Worm (Caenorhabditis elegans): ENCODE measurements around the gene unc-116.

unc-116 gene

ce11 chrIII:8395685-8396084 lies 40.7 kb upstream of the unc-116 start, which contains the start of gene ZK353.3:
TSS of gene ZK353.3 (plus strand) at chrIII:8395985.
- TF ChIP-seq aly-2 (tag; optimal IDR thresholded peaks at IDR 0.05) (no peak), unc-62 (GFP tag; optimal IDR thresholded peaks at IDR 0.05) (no peak)

- TF ChIP-seq fkh-8 (tag; optimal IDR thresholded peaks at IDR 0.05) (peak; percentile 26), nhr-71 (tag; optimal IDR thresholded peaks at IDR 0.05) (peak; percentile 34), lsy-2 (tag; optimal IDR thresholded peaks at IDR 0.05) (peak in 1 of 2 experiments; percentile 9), efl-1 (optimal IDR thresholded peaks at IDR 0.05) (no peak), efl-1 (GFP tag; optimal IDR thresholded peaks at IDR 0.05 in 1 of 2) (peak in 1 of 2 experiments; percentile 76), fkh-10 (GFP tag; optimal IDR thresholded peaks at IDR 0.05) (no peak), C34B4.2 (tag; optimal IDR thresholded peaks at IDR 0.05) (no peak), hlh-4 (tag; optimal IDR thresholded peaks at IDR 0.05) (no peak), unc-86 (tag; optimal IDR thresholded peaks at IDR 0.05) (peak; percentile 52), grh-1 (GFP tag; IDR thresholded peaks at IDR 0.05) (no peak), egl-13 (tag; optimal IDR thresholded peaks at IDR 0.05) (peak; percentile 15), tbx-2 (tag; optimal IDR thresholded peaks at IDR 0.05) (no peak), lin-35 (GFP tag; optimal IDR thresholded peaks at IDR 0.05) (peak in 1 of 2 experiments; percentile 3), unc-30 (tag; optimal IDR thresholded peaks at IDR 0.05) (no peak), blmp-1 (tag; optimal IDR thresholded peaks at IDR 0.05) (no peak), zag-1 (tag; optimal IDR thresholded peaks at IDR 0.05) (no peak), unc-130 (tag; optimal IDR thresholded peaks at IDR 0.05) (no peak), xbp-1 (tag; optimal IDR thresholded peaks at IDR 0.05) (no peak), lin-14 (GFP tag; optimal IDR thresholded peaks at IDR 0.05) (peak; percentile 68), dsc-1 (tag; optimal IDR thresholded peaks at IDR 0.05) (peak; percentile 18)
These were observed 39.7 kb upstream of the unc-116 start, which contains the start of gene ZK353.10 for ce11 chrIII:8394374-8395302. TSS of gene ZK353.10 (minus strand) at chrIII:8394424.

ce11 chrIII:8392307-8392706 lies 37.3 kb upstream of the unc-116 start:
- TF ChIP-seq nhr-19 (GFP tag; conservative IDR thresholded peaks at IDR 0.05): no peak
- no peak for TF ChIP-seq nhr-85 (tag)
- no peak for TF ChIP-seq nhr-84 (tag; optimal IDR thresholded peaks at IDR 0.05)
- TF ChIP-seq tlp-1 (tag; optimal IDR thresholded peaks at IDR 0.05): no peak
- no peak for TF ChIP-seq sox-4 (tag; optimal IDR thresholded peaks at IDR 0.05)
- no peak for TF ChIP-seq jun-1 (tag; optimal IDR thresholded peaks at IDR 0.05)
- TF ChIP-seq Y116A8C.19 (tag; optimal IDR thresholded peaks at IDR 0.05; ENCODE audit: borderline replicate concordance): no peak
- no peak for TF ChIP-seq unc-62 (GFP tag; optimal IDR thresholded peaks at IDR 0.05)
- no peak for TF ChIP-seq nhr-90 (tag; optimal IDR thresholded peaks at IDR 0.05; ENCODE audit: poor library complexity)
- TF ChIP-seq nhr-71 (tag; optimal IDR thresholded peaks at IDR 0.05): peak; percentile 63
- TF ChIP-seq lir-3 (tag; optimal IDR thresholded peaks at IDR 0.05; ENCODE audit: poor library complexity): no peak
- TF ChIP-seq nhr-77 (tag; optimal IDR thresholded peaks at IDR 0.05): no peak
- no peak for TF ChIP-seq aly-2 (tag; optimal IDR thresholded peaks at IDR 0.05)
- TF ChIP-seq ztf-4 (tag; optimal IDR thresholded peaks at IDR 0.05): no peak
- no peak for TF ChIP-seq efl-3 (GFP tag; optimal IDR thresholded peaks at IDR 0.05)
- no peak for TF ChIP-seq nhr-12 (tag; optimal IDR thresholded peaks at IDR 0.05)
- TF ChIP-seq sup-37 (GFP tag; optimal IDR thresholded peaks at IDR 0.05): no peak
- peak; percentile 26 for TF ChIP-seq lin-13 (GFP tag; optimal IDR thresholded peaks at IDR 0.05)
- no peak for TF ChIP-seq aha-1 (tag; optimal IDR thresholded peaks at IDR 0.05)
- no peak for TF ChIP-seq unc-130 (tag; optimal IDR thresholded peaks at IDR 0.05)
- no peak for TF ChIP-seq nhr-28 (tag; optimal IDR thresholded peaks at IDR 0.05)
- TF ChIP-seq lin-15B (tag; optimal IDR thresholded peaks at IDR 0.05): no peak
- peak; percentile 4 for TF ChIP-seq ces-1 (GFP tag; optimal IDR thresholded peaks at IDR 0.05)
- TF ChIP-seq fkh-4 (tag; optimal IDR thresholded peaks at IDR 0.05; ENCODE audit: borderline replicate concordance): no peak
- no peak for TF ChIP-seq grh-1 (GFP tag; IDR thresholded peaks at IDR 0.05)
- TF ChIP-seq zip-4 (GFP tag; optimal IDR thresholded peaks at IDR 0.05): no peak
- no peak for TF ChIP-seq mdl-1 (tag; optimal IDR thresholded peaks at IDR 0.05)
- TF ChIP-seq ceh-63 (GFP tag; optimal IDR thresholded peaks at IDR 0.05): no peak
- no peak for TF ChIP-seq mef-2 (tag; optimal IDR thresholded peaks at IDR 0.05)
- TF ChIP-seq nhr-20 (tag; optimal IDR thresholded peaks at IDR 0.05): no peak
- TF ChIP-seq alr-1 (tag; optimal IDR thresholded peaks at IDR 0.05; ENCODE audit: borderline replicate concordance): no peak
